Worm (Caenorhabditis elegans) whole organism, young adult: Measurements from ENCODE around the gene srd-28.
A peak's percentile ranks its signal among the peaks of the same experiment; 100 is the strongest.

Source experiments
- C06A6.2 ChIP-seq: fragments of 200-800 bp; sonication (Bioruptor generic); conservative IDR thresholded peaks from 2 replicates; pipeline ENCODE4 v1.3.6; 2022; ENCODE audit warnings: missing genetic modification characterization, missing compliant biosample characterization
- atf-7 ChIP-seq: sonication (generic microtip); optimal IDR thresholded peaks from 2 replicates; lab custom pipeline; 2017; ENCODE audit warnings: mild to moderate bottlenecking, missing genetic modification characterization, missing compliant biosample characterization
- dpl-1 ChIP-seq: fragments of 150-350 bp; optimal IDR thresholded peaks from 2 replicates; lab custom pipeline; 2014; ENCODE audit warnings: missing biosample characterization, missing genetic modification reagents, missing genetic modification characterization
- ets-4 ChIP-seq: fragments of 200-800 bp; sonication (Bioruptor generic); optimal IDR thresholded peaks from 2 replicates; lab custom pipeline; 2018; ENCODE audit warnings: mild to moderate bottlenecking, missing genetic modification characterization, missing compliant biosample characterization
- lin-54 ChIP-seq: fragments of 200-800 bp; sonication (Bioruptor generic); optimal IDR thresholded peaks from 2 replicates; lab custom pipeline; 2018; ENCODE audit warnings: mild to moderate bottlenecking, missing genetic modification characterization, missing compliant biosample characterization
- madf-10 ChIP-seq: sonication (generic microtip); optimal IDR thresholded peaks from 2 replicates; lab custom pipeline; 2016; ENCODE audit warnings: mild to moderate bottlenecking, missing genetic modification characterization, missing compliant biosample characterization
- nhr-80 ChIP-seq: sonication (generic microtip); optimal IDR thresholded peaks from 2 replicates; lab custom pipeline; 2016; ENCODE audit warnings: missing genetic modification characterization, missing compliant biosample characterization
- pha-4 ChIP-seq: fragments of 150-350 bp; sonication (generic microtip); optimal IDR thresholded peaks from 2 replicates; lab custom pipeline; 2014; ENCODE audit warnings: missing biosample characterization, missing genetic modification reagents, missing genetic modification characterization
- ztf-22 ChIP-seq: fragments of 200-800 bp; sonication (Bioruptor generic); optimal IDR thresholded peaks from 2 replicates; lab custom pipeline; 2018; ENCODE audit warnings: mild to moderate bottlenecking, missing genetic modification characterization, moderate library complexity, missing compliant biosample characterization

The srd-28 gene

ce11 chrV:15298597-15298996 is 48.2 kb downstream of the srd-28 start, which contains the start of gene cpr-3:
TSS of gene cpr-3 (minus strand) at chrV:15298700.
- TF ChIP-seq atf-7: peak; percentile 69
- no peak for TF ChIP-seq lin-54 (GFP tag; lab: Kevin White, UChicago)
- TF ChIP-seq ets-4 (GFP tag; lab: Kevin White, UChicago): peak; percentile 83
- no peak for TF ChIP-seq C06A6.2 (GFP tag; lab: Robert Waterston, UW)
- no peak for TF ChIP-seq dpl-1 (GFP tag; lab: Kevin White, UChicago)
- TF ChIP-seq pha-4 (tag; lab: Kevin White, UChicago): peak; percentile 23
- peak; percentile 24 for TF ChIP-seq madf-10 (tag; lab: Kevin White, UChicago)
- peak; percentile 97 for TF ChIP-seq nhr-80 (tag; lab: Kevin White, UChicago)
- TF ChIP-seq ztf-22 (GFP tag; lab: Kevin White, UChicago): peak; percentile 88
